Fruit fly (Drosophila melanogaster): ENCODE results near the gene bap.

The bap gene

dm6 chr3R:21347023-21347814 lies 41.5 kb upstream of the bap start (continued):
- TF ChIP-seq CG12391 (tag; optimal IDR thresholded peaks at IDR 0.05) (no peak), ken (GFP tag; IDR thresholded peaks at IDR 0.05) (no peak)

- TF ChIP-seq Ada2b (GFP tag; IDR thresholded peaks at IDR 0.05): 0 out of 2 replicates have a peak, but pooled peaks have one; percentile 14
- TF ChIP-seq Hr51 (GFP tag; optimal IDR thresholded peaks at IDR 0.05): peak in 1 of 2 experiments; percentile 27
- TF ChIP-seq Neu2 (GFP tag; optimal IDR thresholded peaks at IDR 0.05; ENCODE audit: borderline replicate concordance): no peak
- no peak for TF ChIP-seq hb (GFP tag; IDR thresholded peaks at IDR 0.05; ENCODE audit: partially characterized antibody)
- no peak for TF ChIP-seq psq (GFP tag; optimal IDR thresholded peaks at IDR 0.05)
- TF ChIP-seq CG7963 (GFP tag; IDR thresholded peaks at IDR 0.05; ENCODE audit: partially characterized antibody): no peak
- TF ChIP-seq CG2678 (tag; optimal IDR thresholded peaks at IDR 0.05): peak; percentile 46
- TF ChIP-seq CG11504 (tag; optimal IDR thresholded peaks at IDR 0.05): peak; percentile 59
- no peak for TF ChIP-seq CG4360 (GFP tag; IDR thresholded peaks at IDR 0.05)
- TF ChIP-seq CG11696 (GFP tag; IDR thresholded peaks at IDR 0.05): no peak
- TF ChIP-seq bcd (GFP tag; optimal IDR thresholded peaks at IDR 0.05): peak; percentile 19
- TF ChIP-seq chn (GFP tag; optimal IDR thresholded peaks at IDR 0.05): peak; percentile 5
- no peak for TF ChIP-seq her (GFP tag; optimal IDR thresholded peaks at IDR 0.05)
- TF ChIP-seq CG1233 (GFP tag; optimal IDR thresholded peaks at IDR 0.05): peak; percentile 1
- TF ChIP-seq CG12155 (GFP tag; optimal IDR thresholded peaks at IDR 0.05): peak; percentile 68
- TF ChIP-seq CG6689 (GFP tag; IDR thresholded peaks at IDR 0.05): no peak
- no peak for TF ChIP-seq Ets97D (GFP tag; optimal IDR thresholded peaks at IDR 0.05)
- TF ChIP-seq Dip2 (GFP tag; IDR thresholded peaks at IDR 0.05): no peak
- peak; percentile 14 for TF ChIP-seq CG10267 (tag; optimal IDR thresholded peaks at IDR 0.05)
- no peak for TF ChIP-seq prd (optimal IDR thresholded peaks at IDR 0.05)
- TF ChIP-seq prd (GFP tag; IDR thresholded peaks at IDR 0.05): peak; percentile 32; the same call in 1 of the 3 replicates
- no peak for TF ChIP-seq CG30020 (tag; optimal IDR thresholded peaks at IDR 0.05)
- no peak for TF ChIP-seq HLH54F (GFP tag; optimal IDR thresholded peaks at IDR 0.05)
- TF ChIP-seq CG4424 (GFP tag; optimal IDR thresholded peaks at IDR 0.05): peak; percentile 45
- TF ChIP-seq CG12391 (tag; optimal IDR thresholded peaks at IDR 0.05): peak; percentile 13
- TF ChIP-seq sens (GFP tag): peak; percentile 83
- no peak for TF ChIP-seq Mes4 (GFP tag; optimal IDR thresholded peaks at IDR 0.05)
- TF ChIP-seq fd96Cb (tag; optimal IDR thresholded peaks at IDR 0.05): peak; percentile 25
- TF ChIP-seq Ets65A (GFP tag): peak; percentile 78
- 0 out of 2 replicates have a peak, but pooled peaks have one; percentile 31 for TF ChIP-seq ara (GFP tag; IDR thresholded peaks at IDR 0.05)
- TF ChIP-seq dpn (GFP tag; optimal IDR thresholded peaks at IDR 0.05): peak in 1 of 2 experiments; percentile 13
- no peak for TF ChIP-seq pho (GFP tag; optimal IDR thresholded peaks at IDR 0.05)
- TF ChIP-seq CG8359 (GFP tag; optimal IDR thresholded peaks at IDR 0.05; ENCODE audit: borderline replicate concordance): no peak
- peak in 1 of 2 experiments; percentile 31 for TF ChIP-seq Pdp1 (GFP tag; optimal IDR thresholded peaks at IDR 0.05)
- TF ChIP-seq chm (GFP tag; IDR thresholded peaks at IDR 0.05): peak; percentile 52; the same call in 1 of the 2 replicates
- TF ChIP-seq CG18262 (tag; optimal IDR thresholded peaks at IDR 0.05): peak; percentile 72
- TF ChIP-seq dan (GFP tag; IDR thresholded peaks at IDR 0.05): no peak
- no peak for TF ChIP-seq CG6175 (GFP tag; IDR thresholded peaks at IDR 0.05)
- TF ChIP-seq CG14710 (tag; optimal IDR thresholded peaks at IDR 0.05): peak; percentile 49
- TF ChIP-seq dm (GFP tag; optimal IDR thresholded peaks at IDR 0.05): no peak
- peak; percentile 52 for TF ChIP-seq Sox100B (GFP tag; optimal IDR thresholded peaks at IDR 0.05)
- TF ChIP-seq lola (GFP tag; optimal IDR thresholded peaks at IDR 0.05): peak in 1 of 3 experiments; percentile 46
- peak; percentile 50 for TF ChIP-seq phol (tag; optimal IDR thresholded peaks at IDR 0.05)
- no peak for TF ChIP-seq CG3995 (GFP tag; optimal IDR thresholded peaks at IDR 0.05)
- TF ChIP-seq zen (tag; optimal IDR thresholded peaks at IDR 0.05): no peak
- no peak for TF ChIP-seq mld (GFP tag; IDR thresholded peaks at IDR 0.05; ENCODE audit: partially characterized antibody)
Measured at dm6 chr3R:21347815-21348186, 40.9 kb upstream of the bap start.
